Worm (Caenorhabditis elegans) whole organism, late embryonic: ENCODE data around the gene F26F4.5.

ENCODE experiments used
- ceh-18 ChIP-seq: sonication (generic microtip); optimal IDR thresholded peaks from 2 replicates; lab custom pipeline; 2016; ENCODE audit warnings: missing genetic modification characterization, missing compliant biosample characterization
- dmd-4 ChIP-seq: sonication (generic microtip); optimal IDR thresholded peaks from 2 replicates; lab custom pipeline; 2016; ENCODE audit warnings: borderline replicate concordance, missing genetic modification characterization, missing compliant biosample characterization
- elt-2 ChIP-seq: sonication (generic microtip); optimal IDR thresholded peaks from 2 replicates; lab custom pipeline; 2016; ENCODE audit warnings: missing genetic modification reagents, missing genetic modification characterization, missing compliant biosample characterization
- elt-4 ChIP-seq: sonication (generic microtip); optimal IDR thresholded peaks from 2 replicates; lab custom pipeline; 2016; ENCODE audit warnings: missing genetic modification characterization, missing compliant biosample characterization
- fkh-10 ChIP-seq: fragments of 150-350 bp; optimal IDR thresholded peaks from 2 replicates; lab custom pipeline; 2014; ENCODE audit warnings: missing biosample characterization, missing genetic modification reagents, missing genetic modification characterization
- nhr-11 ChIP-seq: fragments of 150-350 bp; optimal IDR thresholded peaks from 2 replicates; lab custom pipeline; 2014; ENCODE audit warnings: missing biosample characterization, missing genetic modification characterization
- pqm-1 ChIP-seq: sonication (generic microtip); optimal IDR thresholded peaks from 2 replicates; lab custom pipeline; 2016; ENCODE audit warnings: missing genetic modification characterization, missing compliant biosample characterization
- tbx-7 ChIP-seq: sonication (generic microtip); optimal IDR thresholded peaks from 2 replicates; lab custom pipeline; 2016; ENCODE audit warnings: missing genotype, missing genetic modification characterization, missing compliant biosample characterization

DNA sequence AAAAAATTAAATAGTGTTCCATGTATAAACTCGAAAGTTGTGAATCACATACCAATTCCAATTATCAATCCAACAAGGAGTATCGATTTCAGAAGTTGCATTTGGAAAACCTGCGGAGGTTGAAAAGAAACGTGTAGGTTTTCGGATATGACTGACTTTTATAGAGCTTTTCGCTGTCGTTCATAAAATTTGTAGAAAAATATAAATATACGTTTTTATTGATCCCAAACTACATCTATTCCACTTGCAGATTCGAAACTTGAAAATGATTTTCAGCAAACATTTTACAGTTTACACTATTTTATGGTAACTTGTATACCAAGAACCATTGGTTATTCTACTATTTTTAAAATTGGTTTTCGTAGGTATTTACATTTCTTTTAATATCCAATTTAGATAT is 48.9 kb downstream of the F26F4.5 start, which contains the start of gene clec-156:
- no peak for TF ChIP-seq nhr-11 (tag; lab: Kevin White, UChicago)
- no peak for TF ChIP-seq elt-2 (tag; lab: Kevin White, UChicago)
- no peak for TF ChIP-seq pqm-1 (tag; lab: Kevin White, UChicago)
- no peak for TF ChIP-seq ceh-18 (tag; lab: Kevin White, UChicago)
- TF ChIP-seq dmd-4 (tag; lab: Kevin White, UChicago), result no peak
- TF ChIP-seq elt-4, result no peak
- TF ChIP-seq tbx-7 (tag; lab: Kevin White, UChicago), result no peak
- no peak for TF ChIP-seq fkh-10 (GFP tag; lab: Kevin White, UChicago)
